Fruit fly (Drosophila melanogaster) whole organism, embryonic: ENCODE data around the gene galene.

Experiments
- CG12236 ChIP-seq: fragments of 200-800 bp; sonication (Bioruptor generic); optimal IDR thresholded peaks from 2 replicates; lab custom pipeline; 2016; ENCODE audit warnings: missing biosample characterization, missing genetic modification characterization
- CG13894 ChIP-seq: fragments of 200-800 bp; sonication (Bioruptor generic); optimal IDR thresholded peaks from 3 replicates; lab custom pipeline; 2018; ENCODE audit warnings: missing biosample characterization, mild to moderate bottlenecking, missing genetic modification characterization, moderate library complexity
- CG2120 ChIP-seq: fragments of 200-800 bp; sonication (Bioruptor generic); optimal IDR thresholded peaks from 3 replicates; lab custom pipeline; 2016; ENCODE audit warnings: missing biosample characterization, missing genetic modification characterization
- CG31224 ChIP-seq: fragments of 200-800 bp; sonication (Bioruptor generic); IDR thresholded peaks from 2 replicates; pipeline ENCODE4 v1.3.6; 2022; ENCODE audit warnings: missing biosample characterization, missing genetic modification characterization
- CG4282 ChIP-seq: fragments of 200-800 bp; sonication (Bioruptor generic); optimal IDR thresholded peaks from 2 replicates; lab custom pipeline; 2016; ENCODE audit warnings: missing biosample characterization, missing genetic modification characterization
- CG8290 ChIP-seq, 3 experiments: fragments of 200-800 bp; sonication (Bioruptor generic); optimal IDR thresholded peaks; 2 replicates each; lab custom pipeline; 2016 to 2019; ENCODE audit warnings: missing biosample characterization in 3 of 3, missing genetic modification characterization in 3 of 3, mild to moderate bottlenecking in 2 of 3, moderate library complexity in 1 of 3
- CG9932 ChIP-seq: fragments of 200-800 bp; sonication (Bioruptor generic); IDR thresholded peaks from 2 replicates; pipeline ENCODE4 v1.3.6; 2022; ENCODE audit warnings: missing biosample characterization, missing genetic modification characterization
- Deaf1 ChIP-seq: fragments of 200-800 bp; optimal IDR thresholded peaks from 3 replicates; lab custom pipeline; 2019; ENCODE audit warnings: missing biosample characterization, mild to moderate bottlenecking, missing genetic modification characterization, moderate library complexity
- Ets65A ChIP-seq: fragments of 200-800 bp; sonication (Bioruptor generic); peaks from one replicate; lab custom pipeline; 2016; ENCODE audit warnings: missing biosample characterization, missing genetic modification characterization
- Med ChIP-seq: fragments of 200-800 bp; sonication (Bioruptor generic); peaks from one replicate; lab custom pipeline; 2016; ENCODE audit warnings: missing biosample characterization, missing genetic modification characterization, mild to moderate bottlenecking, inconsistent platforms, moderate library complexity
- Ptx1 ChIP-seq: fragments of 200-800 bp; sonication (Bioruptor generic); IDR thresholded peaks from 2 replicates; pipeline ENCODE4 v1.3.6; 2022; ENCODE audit warnings: missing biosample characterization, missing genetic modification characterization
- Sin3A ChIP-seq: fragments of >200 bp; optimal IDR thresholded peaks from 2 replicates; lab custom pipeline; 2018
- abd-A ChIP-seq: fragments of 200-800 bp; sonication (Bioruptor generic); optimal IDR thresholded peaks from 3 replicates; lab custom pipeline; 2019; ENCODE audit warnings: missing biosample characterization, mild to moderate bottlenecking, missing genetic modification characterization, moderate library complexity
- emc ChIP-seq: fragments of 200-800 bp; sonication (Bioruptor generic); optimal IDR thresholded peaks from 2 replicates; lab custom pipeline; 2016; ENCODE audit warnings: missing biosample characterization, missing genetic modification characterization
- gcm2 ChIP-seq: fragments of 200-800 bp; sonication (Bioruptor generic); optimal IDR thresholded peaks from 2 replicates; lab custom pipeline; 2016; ENCODE audit warnings: missing biosample characterization, missing genetic modification characterization
- org-1 ChIP-seq: fragments of 200-800 bp; sonication (Bioruptor generic); optimal IDR thresholded peaks from 2 replicates; lab custom pipeline; 2017; ENCODE audit warnings: missing biosample characterization, missing genetic modification characterization
- pho ChIP-seq: fragments of 200-800 bp; sonication (Bioruptor generic); optimal IDR thresholded peaks from 2 replicates; lab custom pipeline; 2016; ENCODE audit warnings: missing biosample characterization, missing genetic modification characterization
- row ChIP-seq: fragments of 200-800 bp; sonication (Bioruptor generic); IDR thresholded peaks from 3 replicates; pipeline ENCODE4 v1.3.6; 2022; ENCODE audit warnings: missing biosample characterization, missing genetic modification characterization
- slbo ChIP-seq: fragments of 200-800 bp; sonication (Bioruptor generic); IDR thresholded peaks from 2 replicates; pipeline ENCODE4 v1.3.6; 2022; ENCODE audit warnings: missing biosample characterization, missing genetic modification characterization

Gene galene

dm6 chr3L:1280890-1281622, 45.5 kb downstream of the galene start:
- TF ChIP-seq Ptx1 (GFP tag; lab: Robert Waterston, UW) (0 out of 2 replicates have a peak, but pooled peaks have one; percentile 12), CG9932 (0 out of 2 replicates have a peak, but pooled peaks have one; percentile 17), abd-A (tag; lab: Kevin White, UChicago) (peak; percentile 74), CG2120 (GFP tag; lab: Kevin White, UChicago) (peak; percentile 13), CG31224 (GFP tag; lab: Robert Waterston, UW) (no peak), CG13894 (tag; lab: Kevin White, UChicago) (peak; percentile 92), row (peak; percentile 20; the same call in 1 of the 3 replicates), Med (GFP tag; lab: Kevin White, UChicago) (peak; percentile 71), CG4282 (GFP tag; lab: Kevin White, UChicago) (no peak), gcm2 (GFP tag; lab: Kevin White, UChicago) (no peak), Sin3A (lab: Kevin White, UChicago) (no peak), org-1 (GFP tag; lab: Kevin White, UChicago) (no peak), pho (no peak), Ets65A (GFP tag; lab: Kevin White, UChicago) (peak; percentile 63), slbo (peak; percentile 37; the same call in 1 of the 2 replicates), CG12236 (GFP tag; lab: Kevin White, UChicago) (no peak), emc (no peak), Deaf1 (peak; percentile 56), CG8290 (GFP tag; optimal IDR thresholded peaks at IDR 0.05; lab: Kevin White, UChicago) (no peak), CG8290 (tag; optimal IDR thresholded peaks at IDR 0.05; lab: Kevin White, UChicago) (peak in 1 of 2 experiments; percentile 12)
